Worm (Caenorhabditis elegans): ENCODE measurements around the gene C08F11.7.

Gene C08F11.7

DNA sequence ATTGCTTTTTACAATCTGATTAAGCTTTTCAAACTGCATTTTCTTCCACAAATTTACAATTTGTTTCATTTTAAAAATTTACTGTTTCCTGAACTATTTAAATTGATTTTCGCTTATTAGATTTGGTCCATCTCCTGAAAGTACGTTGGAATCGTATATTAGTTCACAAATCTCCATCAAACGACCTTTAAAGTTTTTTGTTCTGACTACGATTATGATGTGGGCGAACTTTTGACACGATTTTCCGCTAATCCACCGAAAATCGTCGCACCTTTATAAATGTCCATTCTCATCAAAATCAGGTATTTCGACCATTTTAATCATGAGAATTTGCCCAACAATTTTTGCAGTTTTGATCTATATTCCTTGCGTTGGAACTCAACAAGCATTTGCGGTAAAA, 13.5 kb upstream of the C08F11.7 start, which contains the start of gene C08F11.1 (continued):
- TF ChIP-seq nhr-12 (tag; optimal IDR thresholded peaks at IDR 0.05) (no peak), fkh-8 (tag; optimal IDR thresholded peaks at IDR 0.05) (no peak), nhr-47 (tag; optimal IDR thresholded peaks at IDR 0.05) (no peak), nhr-11 (tag; optimal IDR thresholded peaks at IDR 0.05) (no peak)

DNA sequence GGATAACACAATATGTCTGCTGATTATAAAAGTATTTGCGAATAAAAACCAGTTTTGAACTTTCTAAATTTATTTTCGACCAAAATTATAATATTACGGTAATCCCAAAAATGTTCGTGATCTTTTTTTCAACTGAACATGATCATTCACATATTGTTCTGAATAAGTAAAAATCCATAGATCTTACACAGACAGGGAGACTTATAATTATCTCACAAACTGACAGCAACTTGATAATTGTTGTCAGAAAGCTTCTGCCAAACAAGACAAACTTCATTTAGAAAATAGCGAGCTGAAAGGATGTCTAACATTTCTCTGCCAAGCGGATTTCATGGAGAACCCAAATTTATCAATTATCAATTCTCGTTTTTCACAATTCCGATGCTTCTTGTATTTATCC, 10.6 kb upstream of the C08F11.7 start, which contains the start of gene sru-21:
TSS of gene sru-21 (plus strand) at position 301 of the 400 bp plus-strand sequence.
- TF ChIP-seq nhr-237 (tag; optimal IDR thresholded peaks at IDR 0.05) (no peak), hlh-17 (GFP tag; optimal IDR thresholded peaks at IDR 0.05; ENCODE audit: borderline replicate concordance) (no peak), lin-39 (tag; optimal IDR thresholded peaks at IDR 0.05) (no peak), mef-2 (tag; optimal IDR thresholded peaks at IDR 0.05) (no peak), nhr-71 (tag; optimal IDR thresholded peaks at IDR 0.05) (no peak), jun-1 (tag; optimal IDR thresholded peaks at IDR 0.05) (no peak), unc-130 (tag; optimal IDR thresholded peaks at IDR 0.05) (no peak), fkh-10 (GFP tag; optimal IDR thresholded peaks at IDR 0.05) (no peak), egl-27 (tag; optimal IDR thresholded peaks at IDR 0.05) (no peak), nhr-11 (tag; optimal IDR thresholded peaks at IDR 0.05) (no peak), unc-30 (tag; optimal IDR thresholded peaks at IDR 0.05) (no peak), blmp-1 (tag; optimal IDR thresholded peaks at IDR 0.05) (no peak), snpc-4 (tag; optimal IDR thresholded peaks at IDR 0.05) (no peak), sup-37 (GFP tag; optimal IDR thresholded peaks at IDR 0.05) (no peak), unc-62 (GFP tag; optimal IDR thresholded peaks at IDR 0.05) (no peak), xbp-1 (tag; optimal IDR thresholded peaks at IDR 0.05) (no peak), ceh-8 (GFP tag; optimal IDR thresholded peaks at IDR 0.05) (no peak), zip-4 (GFP tag; optimal IDR thresholded peaks at IDR 0.05) (no peak), C16A3.4 (tag; optimal IDR thresholded peaks at IDR 0.05) (no peak), ama-1 (optimal IDR thresholded peaks at IDR 0.05) (no peak)

DNA sequence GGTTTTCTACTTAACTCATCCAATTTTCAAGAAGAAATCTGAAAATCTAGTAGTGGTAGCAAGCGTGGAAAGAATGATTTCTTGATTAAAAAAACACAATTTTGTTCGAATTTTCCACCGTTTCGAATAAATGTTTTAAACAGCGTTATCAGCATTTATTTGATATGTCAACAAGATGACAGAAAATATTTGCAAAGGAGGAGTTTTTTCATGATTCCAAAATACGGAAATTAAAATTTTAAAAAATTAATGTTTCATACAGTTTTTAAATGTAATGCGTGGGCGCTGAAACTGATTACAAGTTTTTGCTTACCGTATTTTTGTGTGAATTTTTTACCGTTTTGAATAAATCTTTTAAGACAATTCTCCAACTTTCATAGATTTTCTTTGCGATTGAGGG, 4.5 kb upstream of the C08F11.7 start:
- TF ChIP-seq aly-2 (tag; optimal IDR thresholded peaks at IDR 0.05) = no peak

DNA sequence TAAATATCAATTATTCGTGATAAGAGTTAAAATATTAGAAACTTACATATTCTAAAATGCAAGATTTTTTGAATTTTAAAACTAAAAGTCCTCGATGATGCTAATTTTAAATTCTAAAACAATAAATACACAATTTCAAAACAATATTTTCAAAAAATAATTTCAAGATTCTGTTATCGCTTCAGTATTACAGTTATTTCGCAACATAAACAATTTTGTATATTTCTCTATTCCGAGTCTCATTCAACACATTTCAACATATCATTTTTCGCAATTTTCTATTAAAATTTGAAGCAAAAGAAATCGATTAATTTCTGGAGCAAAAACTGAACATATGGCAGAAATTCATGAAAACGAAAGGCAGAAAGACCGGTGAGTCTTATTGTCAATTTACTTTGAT, 3.9 kb upstream of the C08F11.7 start, which contains the start of gene fbxa-98:
TSS of gene fbxa-98 (plus strand) at position 243 of the 400 bp plus-strand sequence.
- TF ChIP-seq elt-3 (tag; optimal IDR thresholded peaks at IDR 0.05) (no peak), unc-62 (GFP tag; optimal IDR thresholded peaks at IDR 0.05) (no peak), aha-1 (tag; optimal IDR thresholded peaks at IDR 0.05) (no peak), nhr-12 (tag; optimal IDR thresholded peaks at IDR 0.05) (no peak), swsn-7 (tag; optimal IDR thresholded peaks at IDR 0.05) (no peak), mef-2 (tag; optimal IDR thresholded peaks at IDR 0.05) (no peak), zip-4 (GFP tag; optimal IDR thresholded peaks at IDR 0.05) (no peak), alr-1 (tag; optimal IDR thresholded peaks at IDR 0.05; ENCODE audit: borderline replicate concordance) (no peak), tlp-1 (tag; optimal IDR thresholded peaks at IDR 0.05) (no peak), nhr-77 (tag; optimal IDR thresholded peaks at IDR 0.05) (no peak), lin-14 (GFP tag; optimal IDR thresholded peaks at IDR 0.05) (no peak)

DNA sequence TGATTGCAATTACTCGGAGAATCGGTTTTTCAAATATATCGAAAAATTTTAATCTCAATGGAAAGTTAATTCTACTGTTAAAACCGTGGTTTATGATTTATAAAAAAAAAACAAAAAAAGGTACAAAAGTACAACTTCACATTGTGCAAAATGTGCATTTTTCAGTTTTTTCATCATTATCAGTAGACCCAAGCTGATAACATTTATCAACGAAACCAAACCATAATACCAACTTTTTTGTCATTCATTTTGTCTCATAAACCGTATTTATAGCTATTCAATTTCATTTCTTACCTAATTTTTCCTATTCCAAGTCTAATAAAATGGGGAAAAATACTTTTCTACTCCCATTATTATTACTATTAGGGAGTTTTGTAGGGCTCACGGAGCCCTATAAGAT, 2.0 kb downstream of the C08F11.7 start, which contains the start of gene ugt-22:
TSS of gene ugt-22 (plus strand) at position 234 of the 400 bp plus-strand sequence.
- no peak for TF ChIP-seq efl-1 (optimal IDR thresholded peaks at IDR 0.05)
- TF ChIP-seq efl-1 (GFP tag; optimal IDR thresholded peaks at IDR 0.05 in 1 of 2) = peak in 1 of 2 experiments; percentile 66
- TF ChIP-seq unc-30 (tag; optimal IDR thresholded peaks at IDR 0.05) = no peak
- peak; percentile 80 for TF ChIP-seq elt-2 (tag; optimal IDR thresholded peaks at IDR 0.05)
- no peak for TF ChIP-seq C16A3.4 (tag; optimal IDR thresholded peaks at IDR 0.05)
- TF ChIP-seq fkh-4 (tag; optimal IDR thresholded peaks at IDR 0.05; ENCODE audit: borderline replicate concordance) = no peak
- no peak for TF ChIP-seq mef-2 (tag; optimal IDR thresholded peaks at IDR 0.05)
- no peak for TF ChIP-seq lin-39 (tag; optimal IDR thresholded peaks at IDR 0.05)
- TF ChIP-seq nhr-85 (tag) = no peak
- TF ChIP-seq snpc-4 (tag; optimal IDR thresholded peaks at IDR 0.05) = no peak
- no peak for TF ChIP-seq ztf-4 (tag; optimal IDR thresholded peaks at IDR 0.05)
- peak; percentile 1 for TF ChIP-seq tlp-1 (tag; optimal IDR thresholded peaks at IDR 0.05)
- TF ChIP-seq lin-35 (GFP tag; optimal IDR thresholded peaks at IDR 0.05) = peak in 1 of 2 experiments; percentile 8
